Worm (Caenorhabditis elegans): Measurements from ENCODE around the gene sid-2.

DNA sequence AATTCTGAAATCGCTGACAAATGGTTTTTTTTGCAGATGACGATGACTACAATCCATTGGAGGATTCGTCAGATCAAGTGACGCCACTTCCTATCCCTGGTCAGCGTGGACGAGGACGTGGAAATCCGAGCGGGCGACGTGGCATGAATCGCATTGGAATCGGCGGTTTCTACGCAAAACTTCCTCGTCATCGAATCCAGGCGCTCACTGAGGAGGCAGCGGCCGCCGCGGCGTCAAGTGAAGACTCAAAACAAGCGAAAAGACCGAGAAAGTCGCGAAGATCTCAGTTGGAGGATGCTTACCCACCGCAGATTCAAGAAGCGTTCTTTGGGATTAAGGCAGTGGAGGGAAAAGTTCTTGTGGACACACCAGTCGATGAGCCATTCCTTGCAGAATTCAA, 30.7 kb upstream of the sid-2 start:
- TF ChIP-seq hnd-1 (tag; optimal IDR thresholded peaks at IDR 0.05): no peak
- 0 out of 2 replicates have a peak, but pooled peaks have one; percentile 22 for TF ChIP-seq tbx-11 (GFP tag; IDR thresholded peaks at IDR 0.05)
- TF ChIP-seq aly-1 (tag; optimal IDR thresholded peaks at IDR 0.05): no peak
- TF ChIP-seq hmg-4 (GFP tag; optimal IDR thresholded peaks at IDR 0.05): no peak
- no peak for TF ChIP-seq ama-1 (optimal IDR thresholded peaks at IDR 0.05)
- no peak for TF ChIP-seq pes-1 (GFP tag; IDR thresholded peaks at IDR 0.05)
- no peak for TF ChIP-seq hmbx-1 (tag; optimal IDR thresholded peaks at IDR 0.05)
- no peak for TF ChIP-seq ets-7 (tag; optimal IDR thresholded peaks at IDR 0.05)
- no peak for TF ChIP-seq tra-4 (tag; optimal IDR thresholded peaks at IDR 0.05)
- no peak for TF ChIP-seq F13C5.2 (tag; optimal IDR thresholded peaks at IDR 0.05)
- TF ChIP-seq ceh-36 (tag; optimal IDR thresholded peaks at IDR 0.05): no peak
- TF ChIP-seq flt-1 (GFP tag; IDR thresholded peaks at IDR 0.05): no peak
- no peak for TF ChIP-seq B0310.2 (tag; optimal IDR thresholded peaks at IDR 0.05)
- no peak for TF ChIP-seq tbx-37 (GFP tag; conservative IDR thresholded peaks at IDR 0.05)

All from whole organism, early embryonic.